Worm (Caenorhabditis elegans): ENCODE results near the gene bgal-2.

The bgal-2 gene

DNA sequence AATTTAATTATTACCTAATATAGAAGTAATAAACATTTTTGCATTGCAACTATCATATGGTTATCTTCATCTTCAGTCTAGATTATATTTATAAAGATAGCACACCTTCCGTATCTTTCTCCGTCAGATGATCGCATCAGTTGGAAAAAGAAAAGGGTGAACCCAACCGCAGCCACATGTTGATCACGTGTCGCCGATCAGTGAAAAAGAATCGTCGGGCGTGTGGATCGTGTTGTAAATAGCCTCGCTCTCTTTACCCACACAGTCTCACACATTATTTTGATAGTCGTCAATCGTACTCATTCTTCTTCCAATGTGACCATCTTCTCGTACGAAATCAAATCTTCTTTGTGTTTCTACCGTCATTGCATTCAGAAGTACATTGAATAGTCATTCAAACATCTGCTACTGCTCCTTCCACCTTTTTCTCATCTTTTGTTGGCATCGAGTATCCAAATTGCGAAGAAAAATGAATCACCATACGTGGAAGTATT lies 40.3 kb upstream of the bgal-2 start (continued):
- TF ChIP-seq grh-1 (GFP tag; IDR thresholded peaks at IDR 0.05): peak; percentile 85
- TF ChIP-seq nhr-20 (tag; optimal IDR thresholded peaks at IDR 0.05): peak; percentile 99
- TF ChIP-seq jun-1 (tag; optimal IDR thresholded peaks at IDR 0.05): peak; percentile 85
- TF ChIP-seq pqm-1 (tag; optimal IDR thresholded peaks at IDR 0.05): peak; percentile 40
- peak; percentile 61 for TF ChIP-seq egl-13 (tag; optimal IDR thresholded peaks at IDR 0.05)
- TF ChIP-seq snu-23 (GFP tag; optimal IDR thresholded peaks at IDR 0.05): peak; percentile 99
- TF ChIP-seq ceh-63 (GFP tag; optimal IDR thresholded peaks at IDR 0.05): no peak
- peak; percentile 85 for TF ChIP-seq sup-37 (GFP tag; optimal IDR thresholded peaks at IDR 0.05)
- TF ChIP-seq fos-1 (tag; optimal IDR thresholded peaks at IDR 0.05): peak; percentile 49
- peak; percentile 11 for TF ChIP-seq ceh-8 (GFP tag; optimal IDR thresholded peaks at IDR 0.05)
- TF ChIP-seq hlh-4 (tag; optimal IDR thresholded peaks at IDR 0.05): no peak
- TF ChIP-seq nhr-76 (tag; optimal IDR thresholded peaks at IDR 0.05): no peak
- TF ChIP-seq swsn-7 (tag; optimal IDR thresholded peaks at IDR 0.05): peak; percentile 91
- TF ChIP-seq unc-130 (tag; optimal IDR thresholded peaks at IDR 0.05): peak; percentile 93
- TF ChIP-seq ztf-4 (tag; optimal IDR thresholded peaks at IDR 0.05): peak; percentile 99
- TF ChIP-seq elt-3 (tag; optimal IDR thresholded peaks at IDR 0.05): peak; percentile 48 to 99 (median 92)
- TF ChIP-seq tlp-1 (tag; optimal IDR thresholded peaks at IDR 0.05): peak; percentile 86
- peak in 1 of 2 experiments; percentile 92 for TF ChIP-seq mdl-1 (tag; optimal IDR thresholded peaks at IDR 0.05)
- no peak for TF ChIP-seq ets-5 (GFP tag; IDR thresholded peaks at IDR 0.05)
- TF ChIP-seq F16B12.6 (tag; optimal IDR thresholded peaks at IDR 0.05): no peak
- TF ChIP-seq irx-1 (tag; optimal IDR thresholded peaks at IDR 0.05): peak; percentile 91
- no peak for TF ChIP-seq nhr-84 (tag; optimal IDR thresholded peaks at IDR 0.05)
- peak; percentile 100 for TF ChIP-seq nhr-85 (tag)
- peak; percentile 60 for TF ChIP-seq mab-9 (GFP tag; IDR thresholded peaks at IDR 0.05)
- TF ChIP-seq hlh-17 (GFP tag; optimal IDR thresholded peaks at IDR 0.05; ENCODE audit: borderline replicate concordance): no peak
- TF ChIP-seq elt-2 (tag; optimal IDR thresholded peaks at IDR 0.05): peak; percentile 97
- TF ChIP-seq efl-3 (GFP tag; optimal IDR thresholded peaks at IDR 0.05): peak; percentile 89
- peak; percentile 68 for TF ChIP-seq nhr-77 (tag; optimal IDR thresholded peaks at IDR 0.05)
- TF ChIP-seq hpl-2 (GFP tag; optimal IDR thresholded peaks at IDR 0.05): peak; percentile 79
- peak; percentile 99 for TF ChIP-seq nhr-71 (tag; optimal IDR thresholded peaks at IDR 0.05)
- TF ChIP-seq efl-1 (optimal IDR thresholded peaks at IDR 0.05): peak; percentile 63 to 65
- TF ChIP-seq efl-1 (GFP tag; optimal IDR thresholded peaks at IDR 0.05 in 1 of 2): peak; percentile 10 to 97
- peak; percentile 69 for TF ChIP-seq sox-4 (tag; optimal IDR thresholded peaks at IDR 0.05)
- TF ChIP-seq nhr-47 (tag; optimal IDR thresholded peaks at IDR 0.05): peak; percentile 95
- TF ChIP-seq nhr-11 (tag; optimal IDR thresholded peaks at IDR 0.05): peak; percentile 70
- peak; percentile 37 to 61 (median 49) for TF ChIP-seq dpl-1 (GFP tag; optimal IDR thresholded peaks at IDR 0.05)
- peak; percentile 91 for TF ChIP-seq mep-1 (tag; optimal IDR thresholded peaks at IDR 0.05)
- TF ChIP-seq lin-13 (GFP tag; optimal IDR thresholded peaks at IDR 0.05): peak; percentile 91
- peak; percentile 15 for TF ChIP-seq unc-62 (GFP tag; optimal IDR thresholded peaks at IDR 0.05)
- peak; percentile 9 for TF ChIP-seq mef-2 (tag; optimal IDR thresholded peaks at IDR 0.05)
- peak in 1 of 2 experiments; percentile 80 for TF ChIP-seq ztf-11 (tag; optimal IDR thresholded peaks at IDR 0.05)
- peak; percentile 31 for TF ChIP-seq nhr-28 (tag; optimal IDR thresholded peaks at IDR 0.05)
- TF ChIP-seq zag-1 (tag; optimal IDR thresholded peaks at IDR 0.05): no peak
- no peak for TF ChIP-seq ceh-90 (tag; optimal IDR thresholded peaks at IDR 0.05)
- peak; percentile 92 for TF ChIP-seq blmp-1 (tag; optimal IDR thresholded peaks at IDR 0.05)
- peak; percentile 99 for TF ChIP-seq ama-1 (optimal IDR thresholded peaks at IDR 0.05)
- TF ChIP-seq rnt-1 (tag; optimal IDR thresholded peaks at IDR 0.05): peak; percentile 97
- TF ChIP-seq fkh-4 (tag; optimal IDR thresholded peaks at IDR 0.05; ENCODE audit: borderline replicate concordance): no peak
- TF ChIP-seq unc-30 (tag; optimal IDR thresholded peaks at IDR 0.05): no peak
- TF ChIP-seq egl-27 (tag; optimal IDR thresholded peaks at IDR 0.05): peak; percentile 79 to 80

Data from whole organism, L1 larva.